Worm (Caenorhabditis elegans): ENCODE measurements around the gene sto-4.

- TF ChIP-seq nhr-237 (tag; optimal IDR thresholded peaks at IDR 0.05), result no peak
- TF ChIP-seq hmg-1.1 (GFP tag; IDR thresholded peaks at IDR 0.05), result no peak
- no peak for TF ChIP-seq snpc-4 (tag; optimal IDR thresholded peaks at IDR 0.05)
- TF ChIP-seq mdl-1 (tag; optimal IDR thresholded peaks at IDR 0.05), result no peak
- TF ChIP-seq unc-39 (tag; optimal IDR thresholded peaks at IDR 0.05), result no peak
- TF ChIP-seq lin-39 (tag; optimal IDR thresholded peaks at IDR 0.05), result no peak
- no peak for TF ChIP-seq ceh-82 (tag; optimal IDR thresholded peaks at IDR 0.05)
- no peak for TF ChIP-seq mep-1 (tag; optimal IDR thresholded peaks at IDR 0.05)
- TF ChIP-seq nhr-102 (tag; optimal IDR thresholded peaks at IDR 0.05), result no peak
- TF ChIP-seq unc-130 (GFP tag; optimal IDR thresholded peaks at IDR 0.05), result no peak
- no peak for TF ChIP-seq ztf-11 (tag; optimal IDR thresholded peaks at IDR 0.05)
- TF ChIP-seq lsy-2 (tag; optimal IDR thresholded peaks at IDR 0.05), result no peak
- TF ChIP-seq mxl-3 (GFP tag; optimal IDR thresholded peaks at IDR 0.05), result no peak
- no peak for TF ChIP-seq zfp-2 (tag; optimal IDR thresholded peaks at IDR 0.05)
These were observed 36.5 kb upstream of the sto-4 start for ce11 chrX:11607500-11607823.

Data from whole organism, L4 larva.